Worm (Caenorhabditis elegans) whole organism, midembryonic: ENCODE measurements around the gene ric-7.

Experiments
- flt-1 ChIP-seq: fragments of 200-800 bp; sonication (Bioruptor generic); IDR thresholded peaks from 2 replicates; pipeline ENCODE4 v1.3.6; 2022; ENCODE audit warnings: missing genetic modification characterization, missing compliant biosample characterization
- klf-2 ChIP-seq: fragments of 200-800 bp; sonication (Bioruptor generic); conservative IDR thresholded peaks from 2 replicates; pipeline ENCODE4 v1.3.6; 2022; ENCODE audit warnings: missing genetic modification reagents, missing genetic modification characterization, missing compliant biosample characterization
- tab-1 ChIP-seq: fragments of 200-800 bp; sonication (Bioruptor generic); IDR thresholded peaks from 2 replicates; pipeline ENCODE4 v1.3.6; 2022; ENCODE audit warnings: missing genetic modification characterization, missing compliant biosample characterization

DNA sequence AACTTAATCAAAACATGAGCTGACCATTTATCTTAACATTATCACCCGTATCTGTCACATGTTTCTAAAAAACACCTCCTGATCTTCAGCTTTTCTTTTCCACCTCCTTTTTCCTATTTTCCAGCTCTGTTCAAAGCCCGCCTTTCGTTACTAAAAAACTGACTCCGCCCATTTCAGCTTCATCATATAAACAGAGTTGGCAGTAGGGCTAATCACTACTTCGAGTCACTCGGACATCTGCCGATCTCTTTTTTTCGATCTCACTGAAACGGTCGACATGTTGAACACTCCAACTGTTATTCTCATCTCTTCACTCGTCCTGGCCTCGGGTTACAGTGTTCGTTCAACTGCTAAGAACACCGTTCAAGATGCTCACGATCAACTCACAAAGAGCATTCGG, 13.2 kb downstream of the ric-7 start, which contains the start of gene droe-4:
- TF ChIP-seq flt-1 (GFP tag; lab: Robert Waterston, UW) (no peak), tab-1 (GFP tag; lab: Robert Waterston, UW) (no peak), klf-2 (no peak)
